Fruit fly (Drosophila melanogaster) whole organism, embryonic: ENCODE results near the gene MFS9.
A peak's percentile ranks its signal among the peaks of the same experiment; 100 is the strongest.

Experiments
- Ada2b ChIP-seq: fragments of 200-800 bp; sonication (Bioruptor generic); IDR thresholded peaks from 2 replicates; pipeline ENCODE4 v1.3.6; 2022; ENCODE audit warnings: missing biosample characterization, missing genetic modification characterization
- Atf3 ChIP-seq: fragments of 200-800 bp; sonication (Bioruptor generic); optimal IDR thresholded peaks from 3 replicates; lab custom pipeline; 2016; ENCODE audit warnings: missing biosample characterization, missing genetic modification characterization
- B-H2 ChIP-seq: fragments of 200-800 bp; sonication (Bioruptor generic); optimal IDR thresholded peaks from 2 replicates; lab custom pipeline; 2018; ENCODE audit warnings: missing biosample characterization, mild to moderate bottlenecking, missing genetic modification characterization
- BEAF-32 ChIP-seq: fragments of 200-800 bp; sonication (Bioruptor generic); optimal IDR thresholded peaks from 3 replicates; lab custom pipeline; 2017; ENCODE audit warnings: missing biosample characterization, missing genetic modification characterization, mild to moderate bottlenecking, moderate library complexity, missing genetic modification reagents
- Bteb2 ChIP-seq: fragments of 200-800 bp; sonication (Bioruptor generic); optimal IDR thresholded peaks from 2 replicates; lab custom pipeline; 2016; ENCODE audit warnings: missing biosample characterization, missing genetic modification characterization
- CG11695 ChIP-seq: fragments of 200-800 bp; sonication (Bioruptor generic); IDR thresholded peaks from 3 replicates; pipeline ENCODE4 v1.3.6; 2022; ENCODE audit warnings: missing biosample characterization, missing genetic modification characterization
- CG12155 ChIP-seq: fragments of 200-800 bp; sonication (Bioruptor generic); optimal IDR thresholded peaks from 3 replicates; lab custom pipeline; 2016; ENCODE audit warnings: missing biosample characterization, missing genetic modification characterization
- CG12769 ChIP-seq: fragments of 200-800 bp; sonication (Bioruptor generic); optimal IDR thresholded peaks from 2 replicates; lab custom pipeline; 2019; ENCODE audit warnings: missing biosample characterization, mild to moderate bottlenecking, missing genetic modification characterization, moderate library complexity
- CG12942 ChIP-seq: fragments of 200-800 bp; sonication (Bioruptor generic); optimal IDR thresholded peaks from 3 replicates; lab custom pipeline; 2016; ENCODE audit warnings: missing biosample characterization, missing genetic modification characterization
- CG14860 ChIP-seq: fragments of 200-800 bp; sonication (Bioruptor generic); IDR thresholded peaks from 3 replicates; pipeline ENCODE4 v1.3.6; 2022; ENCODE audit warnings: missing biosample characterization, missing genetic modification characterization; ENCODE audit not compliant: partially characterized antibody
- CG14965 ChIP-seq: fragments of 200-800 bp; sonication (Bioruptor generic); optimal IDR thresholded peaks from 2 replicates; lab custom pipeline; 2016; ENCODE audit warnings: missing biosample characterization, missing genetic modification characterization, borderline replicate concordance
- CG15073 ChIP-seq: fragments of 200-800 bp; sonication (Bioruptor generic); optimal IDR thresholded peaks from 2 replicates; lab custom pipeline; 2016; ENCODE audit warnings: missing biosample characterization, missing genetic modification characterization
- CG1529 ChIP-seq: fragments of 200-800 bp; sonication (Bioruptor generic); optimal IDR thresholded peaks from 3 replicates; lab custom pipeline; 2018; ENCODE audit warnings: missing biosample characterization, missing genetic modification characterization
- CG16815 ChIP-seq: fragments of 200-800 bp; sonication (Bioruptor generic); optimal IDR thresholded peaks from 3 replicates; lab custom pipeline; 2017; ENCODE audit warnings: missing biosample characterization, mild to moderate bottlenecking, missing genetic modification characterization
- CG1832 ChIP-seq: fragments of 200-800 bp; sonication (Bioruptor generic); optimal IDR thresholded peaks from 2 replicates; lab custom pipeline; 2017; ENCODE audit warnings: missing biosample characterization, mild to moderate bottlenecking, missing genetic modification characterization, inconsistent platforms
- CG18599 ChIP-seq: fragments of 200-800 bp; sonication (Bioruptor generic); optimal IDR thresholded peaks from 3 replicates; lab custom pipeline; 2017; ENCODE audit warnings: missing biosample characterization, missing genetic modification characterization, mild to moderate bottlenecking, moderate library complexity, missing genetic modification reagents
- CG2129 ChIP-seq: fragments of 200-800 bp; sonication (Bioruptor generic); IDR thresholded peaks from 2 replicates; pipeline ENCODE4 v1.3.6; 2022; ENCODE audit warnings: missing biosample characterization, missing genetic modification characterization; ENCODE audit not compliant: partially characterized antibody
- CG2199 ChIP-seq: fragments of 200-800 bp; sonication (Bioruptor generic); IDR thresholded peaks from 3 replicates; pipeline ENCODE4 v1.3.6; 2022; ENCODE audit warnings: missing biosample characterization, missing genetic modification characterization
- CG31441 ChIP-seq: fragments of 200-800 bp; sonication (Bioruptor generic); IDR thresholded peaks from 2 replicates; pipeline ENCODE4 v1.3.6; 2022; ENCODE audit warnings: missing biosample characterization, missing genetic modification characterization
- CG4424 ChIP-seq: fragments of 200-800 bp; sonication (Bioruptor generic); optimal IDR thresholded peaks from 3 replicates; lab custom pipeline; 2016; ENCODE audit warnings: missing biosample characterization, missing genetic modification characterization
- CG4820 ChIP-seq: fragments of 200-800 bp; sonication (Bioruptor generic); optimal IDR thresholded peaks from 3 replicates; lab custom pipeline; 2016; ENCODE audit warnings: missing biosample characterization, missing genetic modification characterization
- CG5245 ChIP-seq: fragments of 200-800 bp; sonication (Bioruptor generic); optimal IDR thresholded peaks from 3 replicates; lab custom pipeline; 2016; ENCODE audit warnings: missing biosample characterization, missing genetic modification characterization
- CG8281 ChIP-seq: fragments of 200-800 bp; sonication (Bioruptor generic); optimal IDR thresholded peaks from 2 replicates; lab custom pipeline; 2018; ENCODE audit warnings: missing biosample characterization, mild to moderate bottlenecking, missing genetic modification characterization, moderate library complexity
- CG8388 ChIP-seq: fragments of 200-800 bp; sonication (Bioruptor generic); optimal IDR thresholded peaks from 2 replicates; lab custom pipeline; 2019; ENCODE audit warnings: missing biosample characterization, mild to moderate bottlenecking, missing genetic modification characterization, moderate library complexity
- Dek ChIP-seq: fragments of 200-800 bp; sonication (Bioruptor generic); optimal IDR thresholded peaks from 3 replicates; lab custom pipeline; 2019; ENCODE audit warnings: missing biosample characterization, mild to moderate bottlenecking, missing genetic modification characterization, moderate library complexity
- Doc2 ChIP-seq: fragments of 200-800 bp; sonication (Bioruptor generic); IDR thresholded peaks from 2 replicates; pipeline ENCODE4 v1.3.6; 2022; ENCODE audit warnings: missing biosample characterization, missing genetic modification characterization
- E2f2 ChIP-seq: fragments of 200-800 bp; sonication (Bioruptor generic); IDR thresholded peaks from 2 replicates; pipeline ENCODE4 v1.3.6; 2022; ENCODE audit warnings: missing biosample characterization, missing genetic modification characterization
- HLH3B ChIP-seq: fragments of 200-800 bp; sonication (Bioruptor generic); IDR thresholded peaks from 2 replicates; pipeline ENCODE4 v1.3.6; 2022; ENCODE audit warnings: missing biosample characterization, missing genetic modification characterization
- HLHmδ ChIP-seq: fragments of 200-800 bp; sonication (Bioruptor generic); optimal IDR thresholded peaks from 2 replicates; lab custom pipeline; 2018; ENCODE audit warnings: missing biosample characterization, mild to moderate bottlenecking, missing genetic modification characterization, moderate library complexity
- MESR4 ChIP-seq: fragments of 200-800 bp; sonication (Bioruptor generic); optimal IDR thresholded peaks from 2 replicates; lab custom pipeline; 2018; ENCODE audit warnings: missing biosample characterization, mild to moderate bottlenecking, missing genetic modification characterization, moderate library complexity
- NFAT ChIP-seq: fragments of 200-800 bp; sonication (Bioruptor generic); IDR thresholded peaks from 2 replicates; pipeline ENCODE4 v1.3.6; 2022; ENCODE audit warnings: missing biosample characterization, missing genetic modification characterization
- Side ChIP-seq: fragments of 200-800 bp; sonication (Bioruptor generic); optimal IDR thresholded peaks from 2 replicates; lab custom pipeline; 2016; ENCODE audit warnings: missing biosample characterization, missing genetic modification characterization
- Sin3A ChIP-seq: fragments of >200 bp; optimal IDR thresholded peaks from 2 replicates; lab custom pipeline; 2018
- Taf1 ChIP-seq: fragments of 200-800 bp; sonication (Bioruptor generic); IDR thresholded peaks from 2 replicates; pipeline ENCODE4 v1.3.6; 2022; ENCODE audit warnings: missing biosample characterization, missing genetic modification characterization
- Xbp1 ChIP-seq: fragments of 200-800 bp; sonication (Bioruptor generic); optimal IDR thresholded peaks from 3 replicates; lab custom pipeline; 2016; ENCODE audit warnings: missing biosample characterization, mild to moderate bottlenecking, missing genetic modification characterization
- amos ChIP-seq: fragments of 200-800 bp; sonication (Bioruptor generic); IDR thresholded peaks from 2 replicates; pipeline ENCODE4 v1.3.6; 2022; ENCODE audit warnings: missing biosample characterization, missing genetic modification characterization; ENCODE audit not compliant: partially characterized antibody
- bab2 ChIP-seq: fragments of 200-800 bp; sonication (Bioruptor generic); optimal IDR thresholded peaks from 2 replicates; lab custom pipeline; 2016; ENCODE audit warnings: missing biosample characterization, missing genetic modification characterization
- bcd ChIP-seq: fragments of 200-800 bp; sonication (Bioruptor generic); optimal IDR thresholded peaks from 2 replicates; lab custom pipeline; 2017; ENCODE audit warnings: missing biosample characterization, mild to moderate bottlenecking, missing genetic modification characterization
- br ChIP-seq: fragments of >200 bp; optimal IDR thresholded peaks from 2 replicates; lab custom pipeline; 2017
- dimm ChIP-seq: fragments of 200-800 bp; sonication (Bioruptor generic); IDR thresholded peaks from 2 replicates; pipeline ENCODE4 v1.3.6; 2022; ENCODE audit warnings: missing biosample characterization, missing genetic modification characterization
- emc ChIP-seq: fragments of 200-800 bp; sonication (Bioruptor generic); optimal IDR thresholded peaks from 2 replicates; lab custom pipeline; 2016; ENCODE audit warnings: missing biosample characterization, missing genetic modification characterization
- ems ChIP-seq: fragments of 200-800 bp; sonication (Bioruptor generic); optimal IDR thresholded peaks from 3 replicates; lab custom pipeline; 2016; ENCODE audit warnings: missing biosample characterization, missing genetic modification characterization
- eyg ChIP-seq: fragments of 200-800 bp; sonication (Bioruptor generic); optimal IDR thresholded peaks from 3 replicates; lab custom pipeline; 2016; ENCODE audit warnings: missing biosample characterization, missing genetic modification characterization
- gfzf ChIP-seq: fragments of 200-800 bp; sonication (Bioruptor generic); optimal IDR thresholded peaks from 2 replicates; lab custom pipeline; 2016; ENCODE audit warnings: missing biosample characterization, mild to moderate bottlenecking, missing genetic modification characterization, moderate library complexity
- gt ChIP-seq: fragments of 200-800 bp; sonication (Bioruptor generic); IDR thresholded peaks from 2 replicates; pipeline ENCODE4 v1.3.6; 2022; ENCODE audit warnings: missing biosample characterization, missing genetic modification characterization
- ham ChIP-seq: fragments of 200-800 bp; sonication (Bioruptor generic); IDR thresholded peaks from 2 replicates; pipeline ENCODE4 v1.3.6; 2022; ENCODE audit warnings: missing biosample characterization, missing genetic modification characterization
- hb ChIP-seq: fragments of 200-800 bp; sonication (Bioruptor generic); IDR thresholded peaks from 3 replicates; pipeline ENCODE4 v1.3.6; 2022; ENCODE audit warnings: missing biosample characterization, missing genetic modification characterization; ENCODE audit not compliant: partially characterized antibody
- her ChIP-seq: fragments of 200-800 bp; sonication (Bioruptor generic); optimal IDR thresholded peaks from 2 replicates; lab custom pipeline; 2016; ENCODE audit warnings: missing biosample characterization, missing genetic modification characterization
- odd ChIP-seq: fragments of 200-800 bp; sonication (Bioruptor generic); optimal IDR thresholded peaks from 2 replicates; lab custom pipeline; 2017; ENCODE audit warnings: missing biosample characterization, mild to moderate bottlenecking, missing genetic modification characterization
- otp ChIP-seq: fragments of 200-800 bp; sonication (Bioruptor generic); IDR thresholded peaks from 3 replicates; pipeline ENCODE4, ENCODE4 v1.3.6; 2022; ENCODE audit warnings: missing biosample characterization, missing genetic modification characterization
- scrt ChIP-seq: fragments of 200-800 bp; sonication (Bioruptor generic); optimal IDR thresholded peaks from 2 replicates; lab custom pipeline; 2018; ENCODE audit warnings: missing biosample characterization, mild to moderate bottlenecking, missing genetic modification characterization, moderate library complexity
- sens-2 ChIP-seq: fragments of 200-800 bp; sonication (Bioruptor generic); IDR thresholded peaks from 2 replicates; pipeline ENCODE4 v1.3.6; 2022; ENCODE audit warnings: missing biosample characterization, missing genetic modification characterization
- vvl ChIP-seq: fragments of 200-800 bp; sonication (Bioruptor generic); IDR thresholded peaks from 2 replicates; pipeline ENCODE4 v1.3.6; 2022; ENCODE audit warnings: missing biosample characterization, missing genetic modification characterization

The MFS9 gene

DNA sequence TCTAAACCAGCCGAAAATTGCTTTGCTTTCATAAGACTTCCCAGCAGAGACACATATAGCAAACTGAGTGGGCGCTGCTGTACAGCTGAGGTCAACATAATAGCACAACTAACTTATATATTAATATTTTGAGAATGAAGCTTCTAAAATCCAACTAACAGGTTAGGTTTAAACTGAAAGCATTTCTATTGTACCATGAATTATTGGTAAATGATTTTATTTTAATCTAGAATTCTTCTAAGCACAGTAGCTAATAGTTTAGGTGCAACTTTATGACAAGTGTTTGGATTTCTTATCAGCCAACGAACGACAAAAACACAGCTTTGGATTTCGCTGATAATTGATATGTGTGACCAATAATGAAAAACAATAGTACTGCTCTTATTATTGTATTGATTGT, 42.8 kb upstream of the MFS9 start (continued):
- TF ChIP-seq CG1832 (GFP tag; lab: Kevin White, UChicago) (no peak), eyg (GFP tag; lab: Kevin White, UChicago) (no peak), HLH3B (GFP tag; lab: Robert Waterston, UW) (peak; percentile 50), CG11695 (GFP tag; lab: Robert Waterston, UW) (peak; percentile 82), B-H2 (GFP tag; lab: Kevin White, UChicago) (no peak), CG12942 (no peak), bcd (GFP tag; lab: Kevin White, UChicago) (peak; percentile 68), CG5245 (GFP tag; lab: Kevin White, UChicago) (no peak), CG2129 (no peak), Bteb2 (GFP tag; lab: Kevin White, UChicago) (no peak), Xbp1 (GFP tag; lab: Kevin White, UChicago) (no peak), sens-2 (GFP tag; lab: Robert Waterston, UW) (peak; percentile 7; the same call in 1 of the 2 replicates), CG8388 (GFP tag; lab: Kevin White, UChicago) (peak; percentile 15), Dek (tag; lab: Kevin White, UChicago) (peak; percentile 41), CG4820 (GFP tag; lab: Kevin White, UChicago) (peak; percentile 35), CG8281 (tag; lab: Kevin White, UChicago) (peak; percentile 12), scrt (GFP tag; lab: Kevin White, UChicago) (peak; percentile 70), CG18599 (GFP tag; lab: Kevin White, UChicago) (peak; percentile 75), CG1529 (no peak), Side (GFP tag; lab: Kevin White, UChicago) (peak; percentile 49), br (lab: Kevin White, UChicago) (no peak), BEAF-32 (GFP tag; lab: Kevin White, UChicago) (no peak), CG31441 (GFP tag; lab: Robert Waterston, UW) (peak; percentile 77), her (GFP tag; lab: Kevin White, UChicago) (no peak), Taf1 (no peak), CG2199 (GFP tag; lab: Robert Waterston, UW) (no peak), HLHmδ (GFP tag; lab: Kevin White, UChicago) (no peak), NFAT (GFP tag; lab: Robert Waterston, UW) (peak; percentile 46; the same call in 1 of the 2 replicates), CG4424 (GFP tag; lab: Kevin White, UChicago) (peak; percentile 47), CG14965 (GFP tag; lab: Kevin White, UChicago) (no peak), amos (GFP tag; lab: Robert Waterston, UW) (no peak), ham (GFP tag; lab: Robert Waterston, UW) (no peak), Doc2 (GFP tag; lab: Robert Waterston, UW) (no peak), CG14860 (GFP tag; lab: Robert Waterston, UW) (no peak), CG16815 (GFP tag; lab: Kevin White, UChicago) (no peak), Sin3A (lab: Kevin White, UChicago) (no peak), gt (GFP tag; lab: Robert Waterston, UW) (no peak), ems (peak; percentile 57), emc (GFP tag; lab: Kevin White, UChicago) (peak; percentile 35), odd (GFP tag; lab: Kevin White, UChicago) (no peak), E2f2 (no peak), otp (GFP tag; lab: Robert Waterston, UW) (no peak), vvl (peak; percentile 87), MESR4 (GFP tag; lab: Kevin White, UChicago) (no peak), dimm (no peak), Ada2b (GFP tag; lab: Robert Waterston, UW) (peak; percentile 72), CG12155 (GFP tag; lab: Kevin White, UChicago) (no peak), bab2 (GFP tag; lab: Kevin White, UChicago) (peak; percentile 32), Atf3 (GFP tag; lab: Kevin White, UChicago) (no peak), gfzf (no peak), hb (no peak), CG15073 (GFP tag; lab: Kevin White, UChicago) (no peak), CG12769 (tag; lab: Kevin White, UChicago) (no peak)
